Fruit fly (Drosophila melanogaster) S2 (cell line): ENCODE measurements around the gene CycD.

Source experiments
- CG8478 ChIP-seq: fragments of >200 bp; optimal IDR thresholded peaks from 2 replicates; lab custom pipeline; 2018
- CTCF ChIP-seq, 2 experiments: fragments of >200 bp; optimal IDR thresholded peaks; 2 replicates each; lab custom pipeline; 2018

DNA sequence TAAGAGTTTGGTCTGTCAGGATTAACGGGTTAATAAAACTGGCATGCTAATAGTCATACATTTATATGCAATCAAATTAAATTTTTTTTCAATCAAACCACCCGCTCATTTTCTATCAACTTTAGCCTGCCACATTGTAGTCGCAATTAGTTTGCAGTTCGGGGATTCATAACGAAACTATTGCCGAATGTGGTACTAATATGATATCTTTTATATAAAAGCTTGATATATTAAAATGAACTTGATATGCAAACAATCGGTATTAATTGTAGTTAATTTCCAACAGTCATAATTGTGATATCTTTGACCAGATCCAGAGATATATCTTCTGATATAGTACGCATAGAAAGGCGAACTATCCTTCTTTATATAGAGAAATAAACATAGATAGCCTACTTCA lies 43.4 kb downstream of the CycD start:
- TF ChIP-seq CG8478 (no peak), CTCF (optimal IDR thresholded peaks at IDR 0.05; lab: Kevin White, UChicago) (no peak)
